Fruit fly (Drosophila melanogaster) whole organism, embryonic: Measurements from ENCODE around the gene CG1024.

Experiments used
- Antp ChIP-seq: fragments of 200-800 bp; sonication (Bioruptor generic); optimal IDR thresholded peaks from 3 replicates; lab custom pipeline; 2016; ENCODE audit warnings: missing biosample characterization, missing genetic modification characterization
- CG1024 ChIP-seq: fragments of 200-800 bp; sonication (Bioruptor generic); IDR thresholded peaks from 2 replicates; pipeline ENCODE4 v1.3.6; 2022; ENCODE audit warnings: missing biosample characterization, missing genetic modification characterization
- CG10321 ChIP-seq: fragments of 200-800 bp; sonication (Bioruptor generic); IDR thresholded peaks from 2 replicates; pipeline ENCODE4 v1.3.6; 2022; ENCODE audit warnings: missing biosample characterization, missing genetic modification characterization
- CG11247 ChIP-seq: fragments of 200-800 bp; sonication (Bioruptor generic); IDR thresholded peaks from 2 replicates; pipeline ENCODE4 v1.3.6; 2022; ENCODE audit warnings: missing biosample characterization, missing genetic modification characterization
- CG11695 ChIP-seq: fragments of 200-800 bp; sonication (Bioruptor generic); IDR thresholded peaks from 3 replicates; pipeline ENCODE4 v1.3.6; 2022; ENCODE audit warnings: missing biosample characterization, missing genetic modification characterization
- CG11696 ChIP-seq: fragments of 200-800 bp; sonication (Bioruptor generic); IDR thresholded peaks from 2 replicates; pipeline ENCODE4 v1.3.6; 2022; ENCODE audit warnings: missing biosample characterization, missing genetic modification characterization
- CG12769 ChIP-seq: fragments of 200-800 bp; sonication (Bioruptor generic); optimal IDR thresholded peaks from 2 replicates; lab custom pipeline; 2019; ENCODE audit warnings: missing biosample characterization, mild to moderate bottlenecking, missing genetic modification characterization, moderate library complexity
- CG13287 ChIP-seq: fragments of 200-800 bp; sonication (Bioruptor generic); IDR thresholded peaks from 2 replicates; pipeline ENCODE4 v1.3.6; 2022; ENCODE audit warnings: missing biosample characterization, missing genetic modification characterization; ENCODE audit not compliant: partially characterized antibody
- CG1602 ChIP-seq: fragments of 200-800 bp; sonication (Bioruptor generic); optimal IDR thresholded peaks from 3 replicates; lab custom pipeline; 2016; ENCODE audit warnings: missing biosample characterization, missing genetic modification characterization
- CG17328 ChIP-seq: fragments of 200-800 bp; sonication (Bioruptor generic); IDR thresholded peaks from 2 replicates; pipeline ENCODE4 v1.3.6; 2022; ENCODE audit warnings: missing biosample characterization, missing genetic modification characterization
- CG2116 ChIP-seq: fragments of 200-800 bp; sonication (Bioruptor generic); optimal IDR thresholded peaks from 3 replicates; lab custom pipeline; 2018; ENCODE audit warnings: missing biosample characterization, mild to moderate bottlenecking, missing genetic modification characterization
- CG2120 ChIP-seq: fragments of 200-800 bp; sonication (Bioruptor generic); optimal IDR thresholded peaks from 3 replicates; lab custom pipeline; 2016; ENCODE audit warnings: missing biosample characterization, missing genetic modification characterization
- CG2678 ChIP-seq: fragments of 200-800 bp; sonication (Bioruptor generic); optimal IDR thresholded peaks from 3 replicates; lab custom pipeline; 2019; ENCODE audit warnings: missing biosample characterization, mild to moderate bottlenecking, missing genetic modification characterization, moderate library complexity
- CG31224 ChIP-seq: fragments of 200-800 bp; sonication (Bioruptor generic); IDR thresholded peaks from 2 replicates; pipeline ENCODE4 v1.3.6; 2022; ENCODE audit warnings: missing biosample characterization, missing genetic modification characterization
- CG32772 ChIP-seq: fragments of 200-800 bp; sonication (Bioruptor generic); IDR thresholded peaks from 2 replicates; pipeline ENCODE4 v1.3.6; 2022; ENCODE audit warnings: missing biosample characterization, missing genetic modification characterization
- CG3281 ChIP-seq: fragments of 200-800 bp; sonication (Bioruptor generic); optimal IDR thresholded peaks from 3 replicates; lab custom pipeline; 2017; ENCODE audit warnings: missing biosample characterization, mild to moderate bottlenecking, missing genetic modification characterization
- CG4617 ChIP-seq: fragments of 200-800 bp; sonication (Bioruptor generic); optimal IDR thresholded peaks from 3 replicates; lab custom pipeline; 2016; ENCODE audit warnings: missing biosample characterization, missing genetic modification characterization, borderline replicate concordance
- CG9437 ChIP-seq: fragments of 200-800 bp; sonication (Bioruptor generic); optimal IDR thresholded peaks from 2 replicates; lab custom pipeline; 2018; ENCODE audit warnings: missing biosample characterization, mild to moderate bottlenecking, missing genetic modification characterization
- Dbx ChIP-seq: fragments of 200-800 bp; sonication (Bioruptor generic); IDR thresholded peaks from 3 replicates; pipeline ENCODE4 v1.3.6; 2022; ENCODE audit warnings: missing biosample characterization, missing genetic modification characterization
- Dll ChIP-seq: fragments of 200-800 bp; sonication (Bioruptor generic); IDR thresholded peaks from 4 replicates; pipeline ENCODE4 v1.3.6; 2022; ENCODE audit warnings: missing biosample characterization, missing genetic modification characterization; ENCODE audit not compliant: partially characterized antibody
- Doc2 ChIP-seq: fragments of 200-800 bp; sonication (Bioruptor generic); IDR thresholded peaks from 2 replicates; pipeline ENCODE4 v1.3.6; 2022; ENCODE audit warnings: missing biosample characterization, missing genetic modification characterization
- H2.0 ChIP-seq: fragments of 200-800 bp; sonication (Bioruptor generic); IDR thresholded peaks from 2 replicates; pipeline ENCODE4 v1.3.6; 2022; ENCODE audit warnings: missing biosample characterization, missing genetic modification characterization
- HmgD ChIP-seq: fragments of 200-800 bp; sonication (Bioruptor generic); optimal IDR thresholded peaks from 3 replicates; lab custom pipeline; 2016; ENCODE audit warnings: missing biosample characterization, missing genetic modification characterization
- Lhr ChIP-seq: fragments of 200-800 bp; sonication (Bioruptor generic); optimal IDR thresholded peaks from 3 replicates; lab custom pipeline; 2017; ENCODE audit warnings: mild to moderate bottlenecking, missing biosample characterization, missing genetic modification reagents, missing genetic modification characterization
- Max ChIP-seq: fragments of 200-800 bp; sonication (Bioruptor generic); optimal IDR thresholded peaks from 2 replicates; lab custom pipeline; 2016; ENCODE audit warnings: missing biosample characterization, mild to moderate bottlenecking, missing genetic modification characterization
- NFAT ChIP-seq: fragments of 200-800 bp; sonication (Bioruptor generic); IDR thresholded peaks from 2 replicates; pipeline ENCODE4 v1.3.6; 2022; ENCODE audit warnings: missing biosample characterization, missing genetic modification characterization
- Sry-β ChIP-seq: fragments of 200-800 bp; sonication (Bioruptor generic); optimal IDR thresholded peaks from 2 replicates; lab custom pipeline; 2018; ENCODE audit warnings: missing biosample characterization, mild to moderate bottlenecking, missing genetic modification characterization, moderate library complexity
- Sry-δ ChIP-seq: fragments of 200-800 bp; sonication (Bioruptor generic); optimal IDR thresholded peaks from 2 replicates; lab custom pipeline; 2016; ENCODE audit warnings: missing biosample characterization, missing genetic modification characterization
- Tbp ChIP-seq: fragments of >200 bp; optimal IDR thresholded peaks from 2 replicates; lab custom pipeline; 2018; ENCODE audit warnings: missing biosample characterization, missing genetic modification characterization
- Trl ChIP-seq, 3 experiments: fragments of >200 bp in 2 of 3; fragments of 200-800 bp in 1 of 3; sonication (Bioruptor generic) in 1 of 3; optimal IDR thresholded peaks; 2 replicates in 1 of 3; 3 replicates in 2 of 3; lab custom pipeline; 2016 to 2017; ENCODE audit warnings: missing biosample characterization in 1 of 3, missing genetic modification characterization in 1 of 3
- chif ChIP-seq, 2 experiments: fragments of 200-800 bp; sonication (Bioruptor generic); optimal IDR thresholded peaks; 3 replicates each; lab custom pipeline; 2016; ENCODE audit warnings: missing biosample characterization in 2 of 2, missing genetic modification characterization in 2 of 2
- croc ChIP-seq: fragments of 200-800 bp; sonication (Bioruptor generic); conservative IDR thresholded peaks from 3 replicates; pipeline ENCODE4 v1.3.6; 2022; ENCODE audit warnings: missing biosample characterization, missing genetic modification characterization
- dm ChIP-seq: fragments of 200-800 bp; sonication (Bioruptor generic); optimal IDR thresholded peaks from 3 replicates; lab custom pipeline; 2016; ENCODE audit warnings: missing biosample characterization, missing genetic modification characterization
- dmrt99B ChIP-seq: fragments of 200-800 bp; sonication (Bioruptor generic); optimal IDR thresholded peaks from 2 replicates; lab custom pipeline; 2018; ENCODE audit warnings: missing biosample characterization, mild to moderate bottlenecking, missing genetic modification characterization, moderate library complexity
- dpn ChIP-seq, 2 experiments: fragments of 200-800 bp; sonication (Bioruptor generic); optimal IDR thresholded peaks; 3 replicates each; lab custom pipeline; 2016; ENCODE audit warnings: missing biosample characterization in 2 of 2, missing genetic modification characterization in 2 of 2
- dysf ChIP-seq: fragments of 200-800 bp; sonication (Bioruptor generic); IDR thresholded peaks from 3 replicates; pipeline ENCODE4 v1.3.6; 2022; ENCODE audit warnings: missing biosample characterization, missing genetic modification characterization
- ham ChIP-seq: fragments of 200-800 bp; sonication (Bioruptor generic); IDR thresholded peaks from 2 replicates; pipeline ENCODE4 v1.3.6; 2022; ENCODE audit warnings: missing biosample characterization, missing genetic modification characterization
- hth ChIP-seq: fragments of >200 bp; optimal IDR thresholded peaks from 2 replicates; lab custom pipeline; 2017; ENCODE audit warnings: inconsistent platforms
- jing ChIP-seq: fragments of 200-800 bp; sonication (Bioruptor generic); optimal IDR thresholded peaks from 2 replicates; lab custom pipeline; 2018; ENCODE audit warnings: missing biosample characterization, mild to moderate bottlenecking, missing genetic modification characterization
- jumu ChIP-seq: fragments of 200-800 bp; sonication (Bioruptor generic); optimal IDR thresholded peaks from 3 replicates; lab custom pipeline; 2016; ENCODE audit warnings: missing biosample characterization, missing genetic modification characterization
- lab ChIP-seq: fragments of 200-800 bp; sonication (Bioruptor generic); optimal IDR thresholded peaks from 3 replicates; lab custom pipeline; 2017; ENCODE audit warnings: missing biosample characterization, missing genetic modification characterization, mild to moderate bottlenecking, moderate library complexity, missing genetic modification reagents
- lilli ChIP-seq: fragments of 200-800 bp; sonication (Bioruptor generic); optimal IDR thresholded peaks from 3 replicates; lab custom pipeline; 2016; ENCODE audit warnings: missing biosample characterization, missing genetic modification characterization
- lmd ChIP-seq: fragments of 200-800 bp; sonication (Bioruptor generic); IDR thresholded peaks from 2 replicates; pipeline ENCODE4 v1.3.6; 2022; ENCODE audit warnings: missing biosample characterization, missing genetic modification characterization
- onecut ChIP-seq: fragments of 200-800 bp; sonication (Bioruptor generic); IDR thresholded peaks from 2 replicates; pipeline ENCODE4 v1.3.6; 2022; ENCODE audit warnings: missing biosample characterization, missing genetic modification characterization
- ssp ChIP-seq: fragments of 200-800 bp; sonication (Bioruptor generic); IDR thresholded peaks from 2 replicates; pipeline ENCODE4 v1.3.6; 2022; ENCODE audit warnings: missing biosample characterization, missing genetic modification characterization
- trem ChIP-seq: fragments of 200-800 bp; optimal IDR thresholded peaks from 3 replicates; lab custom pipeline; 2019; ENCODE audit warnings: missing biosample characterization, mild to moderate bottlenecking, missing genetic modification characterization, moderate library complexity
- tup ChIP-seq: fragments of 200-800 bp; sonication (Bioruptor generic); optimal IDR thresholded peaks from 2 replicates; lab custom pipeline; 2016; ENCODE audit warnings: missing biosample characterization, mild to moderate bottlenecking, missing genetic modification characterization, moderate library complexity
- unpg ChIP-seq: fragments of 200-800 bp; sonication (Bioruptor generic); optimal IDR thresholded peaks from 3 replicates; lab custom pipeline; 2018; ENCODE audit warnings: missing biosample characterization, mild to moderate bottlenecking, missing genetic modification characterization, moderate library complexity
- vvl ChIP-seq: fragments of 200-800 bp; sonication (Bioruptor generic); IDR thresholded peaks from 2 replicates; pipeline ENCODE4 v1.3.6; 2022; ENCODE audit warnings: missing biosample characterization, missing genetic modification characterization
- zf30C ChIP-seq: fragments of 200-800 bp; sonication (Bioruptor generic); optimal IDR thresholded peaks from 3 replicates; lab custom pipeline; 2018; ENCODE audit warnings: missing biosample characterization, mild to moderate bottlenecking, missing genetic modification characterization

The CG1024 gene

DNA sequence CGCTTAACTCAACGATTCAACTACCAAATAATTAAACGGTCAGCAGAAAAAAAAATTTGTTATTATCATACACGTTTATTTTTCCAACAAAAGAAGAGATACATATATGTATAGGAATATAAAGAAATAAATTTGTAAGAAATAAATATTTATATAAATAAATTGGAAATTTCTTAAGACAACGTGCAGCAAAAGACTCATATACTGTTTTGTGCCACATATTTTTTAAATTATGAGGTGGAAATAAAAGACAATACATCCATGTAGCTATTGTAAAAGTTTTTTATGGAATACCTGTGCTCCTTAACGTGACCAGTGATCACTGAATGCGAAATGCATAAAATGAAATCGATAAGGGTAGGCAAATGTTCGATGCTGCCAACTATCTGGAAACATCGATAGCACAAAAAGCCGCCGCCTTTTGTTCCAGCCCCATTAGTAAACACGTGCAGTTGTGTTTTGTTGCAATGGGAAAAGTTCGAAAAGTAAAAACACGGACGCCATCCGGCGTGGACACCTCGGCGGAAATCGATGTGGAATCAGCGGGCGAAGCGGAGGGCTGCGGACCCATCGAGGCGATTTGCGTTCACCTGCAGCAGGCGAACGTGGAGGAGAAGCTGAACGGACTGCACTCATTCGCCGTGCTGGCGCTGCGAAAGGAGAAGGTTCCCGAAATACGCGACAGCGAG lies 11.4 kb downstream of the CG1024 start, which contains the start of gene CG10286 (continued):
- TF ChIP-seq dmrt99B (tag; lab: Kevin White, UChicago) (no peak), H2.0 (peak; percentile 31; the same call in 1 of the 2 replicates), chif (GFP tag; optimal IDR thresholded peaks at IDR 0.05; lab: Kevin White, UChicago) (peak in 1 of 2 experiments; percentile 11), CG31224 (GFP tag; lab: Robert Waterston, UW) (0 out of 2 replicates have a peak, but pooled peaks have one; percentile 25), CG11696 (no peak), ham (no peak), CG1602 (GFP tag; lab: Kevin White, UChicago) (no peak), trem (tag; lab: Kevin White, UChicago) (peak; percentile 87), CG10321 (GFP tag; lab: Robert Waterston, UW) (no peak), Antp (GFP tag; lab: Kevin White, UChicago) (peak; percentile 2), NFAT (peak; percentile 52; the same call in 1 of the 2 replicates), Lhr (GFP tag; lab: Kevin White, UChicago) (no peak), CG2120 (GFP tag; lab: Kevin White, UChicago) (no peak), CG32772 (GFP tag; lab: Robert Waterston, UW) (no peak), dm (peak; percentile 97), CG2678 (tag; lab: Kevin White, UChicago) (no peak), dpn (GFP tag; optimal IDR thresholded peaks at IDR 0.05; lab: Kevin White, UChicago) (no peak), Tbp (GFP tag; lab: Kevin White, UChicago) (no peak), zf30C (GFP tag; lab: Kevin White, UChicago) (no peak), HmgD (GFP tag; lab: Kevin White, UChicago) (peak; percentile 34), Doc2 (no peak), jumu (GFP tag; lab: Kevin White, UChicago) (peak; percentile 24), Sry-β (peak; percentile 15), CG12769 (tag; lab: Kevin White, UChicago) (no peak), unpg (GFP tag; lab: Kevin White, UChicago) (peak; percentile 36), Trl (optimal IDR thresholded peaks at IDR 0.05; lab: Kevin White, UChicago) (no peak), Trl (GFP tag; optimal IDR thresholded peaks at IDR 0.05; lab: Kevin White, UChicago) (no peak), croc (GFP tag; lab: Robert Waterston, UW) (no peak), CG2116 (GFP tag; lab: Kevin White, UChicago) (peak; percentile 56), CG11247 (0 out of 2 replicates have a peak, but pooled peaks have one; percentile 5), vvl (GFP tag; lab: Robert Waterston, UW) (peak; percentile 72), lilli (GFP tag; lab: Kevin White, UChicago) (peak; percentile 2), lmd (GFP tag; lab: Robert Waterston, UW) (no peak), onecut (GFP tag; lab: Robert Waterston, UW) (peak; percentile 57), CG11695 (0 out of 3 replicates have a peak, but pooled peaks have one; percentile 8), Sry-δ (GFP tag; lab: Kevin White, UChicago) (peak; percentile 83), hth (no peak), CG1024 (peak; percentile 62; the same call in 1 of the 2 replicates), CG9437 (GFP tag; lab: Kevin White, UChicago) (peak; percentile 39), CG13287 (GFP tag; lab: Robert Waterston, UW) (peak; percentile 78), Max (peak; percentile 91), dysf (GFP tag; lab: Robert Waterston, UW) (peak; percentile 20; the same call in 2 of the 3 replicates), CG4617 (GFP tag; lab: Kevin White, UChicago) (peak; percentile 14), jing (GFP tag; lab: Kevin White, UChicago) (no peak), tup (GFP tag; lab: Kevin White, UChicago) (no peak), CG3281 (peak; percentile 33), CG17328 (GFP tag; lab: Robert Waterston, UW) (peak; percentile 43; the same call in 1 of the 2 replicates), Dll (GFP tag; lab: Robert Waterston, UW) (peak; percentile 62; the same call in 3 of the 4 replicates), lab (GFP tag; lab: Kevin White, UChicago) (peak; percentile 53), ssp (GFP tag; lab: Robert Waterston, UW) (peak; percentile 48), Dbx (GFP tag; lab: Robert Waterston, UW) (peak; percentile 58; the same call in 2 of the 3 replicates)
